Worm (Caenorhabditis elegans): Measurements from ENCODE around the gene F17C8.3.

ce11 chrIII:4766842-4767241, 35.1 kb downstream of the F17C8.3 start:
- TF ChIP-seq elt-1 (tag; optimal IDR thresholded peaks at IDR 0.05) (no peak), unc-55 (GFP tag; optimal IDR thresholded peaks at IDR 0.05) (no peak), ama-1 (optimal IDR thresholded peaks at IDR 0.05) (no peak), blmp-1 (tag; optimal IDR thresholded peaks at IDR 0.05; ENCODE audit: insufficient read depth) (no peak), mdl-1 (tag; optimal IDR thresholded peaks at IDR 0.05) (no peak), egl-27 (tag; optimal IDR thresholded peaks at IDR 0.05) (no peak), zag-1 (tag; optimal IDR thresholded peaks at IDR 0.05) (no peak), peb-1 (tag; optimal IDR thresholded peaks at IDR 0.05) (no peak), R02D3.7 (tag; optimal IDR thresholded peaks at IDR 0.05) (no peak), nhr-12 (tag; optimal IDR thresholded peaks at IDR 0.05) (no peak), lsy-2 (tag; optimal IDR thresholded peaks at IDR 0.05) (no peak), sem-4 (tag; optimal IDR thresholded peaks at IDR 0.05) (no peak), lin-39 (tag; optimal IDR thresholded peaks at IDR 0.05) (no peak), lin-13 (GFP tag; optimal IDR thresholded peaks at IDR 0.05) (no peak)
